Worm (Caenorhabditis elegans): ENCODE measurements around the gene famk-1.

Gene famk-1

DNA sequence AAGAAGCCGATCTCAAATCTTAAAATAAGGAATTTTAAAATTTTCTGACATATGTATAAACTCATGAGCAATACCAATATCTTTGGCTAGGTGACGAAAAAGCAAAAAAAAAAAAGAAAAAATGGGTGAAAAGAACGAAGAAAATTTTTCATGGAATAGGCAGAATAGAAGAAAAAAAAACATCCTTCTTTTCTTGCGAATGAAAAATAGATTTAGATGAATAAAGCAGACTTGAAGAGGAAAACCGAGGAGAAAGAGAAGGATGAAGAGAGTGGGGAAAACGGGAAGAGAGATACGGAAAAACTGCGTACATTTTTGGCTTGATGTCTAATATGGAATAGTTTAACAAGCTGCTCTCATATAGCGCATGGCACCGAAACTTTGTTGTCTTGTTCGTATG, 18.7 kb upstream of the famk-1 start:
- TF ChIP-seq fkh-10 (GFP tag; optimal IDR thresholded peaks at IDR 0.05): peak; percentile 24
- peak; percentile 93 for TF ChIP-seq aha-1 (tag)
- no peak for TF ChIP-seq mxl-3 (GFP tag; optimal IDR thresholded peaks at IDR 0.05)

ce11 chrX:15230394-15230968, 17.4 kb upstream of the famk-1 start, which contains the start of gene H03A11.2:
Gene H03A11.2, minus strand, starts transcription at chrX:15230645.
- TF ChIP-seq aly-2 (tag; optimal IDR thresholded peaks at IDR 0.05): no peak
- no peak for TF ChIP-seq zip-11 (GFP tag; IDR thresholded peaks at IDR 0.05)
- TF ChIP-seq rbr-2 (tag; optimal IDR thresholded peaks at IDR 0.05): no peak
- TF ChIP-seq lin-13 (GFP tag; optimal IDR thresholded peaks at IDR 0.05): no peak
- no peak for TF ChIP-seq ZK337.2 (GFP tag; IDR thresholded peaks at IDR 0.05)
- peak; percentile 48 for TF ChIP-seq aha-1 (tag)
- TF ChIP-seq pqm-1 (tag; optimal IDR thresholded peaks at IDR 0.05): peak; percentile 41
- no peak for TF ChIP-seq lim-7 (GFP tag; IDR thresholded peaks at IDR 0.05)
- TF ChIP-seq cey-2 (tag; optimal IDR thresholded peaks at IDR 0.05; ENCODE audit: borderline replicate concordance, insufficient read depth): no peak
- TF ChIP-seq T20F7.1 (GFP tag; optimal IDR thresholded peaks at IDR 0.05): no peak
- TF ChIP-seq nhr-237 (tag; optimal IDR thresholded peaks at IDR 0.05): no peak
- TF ChIP-seq mdl-1 (tag; optimal IDR thresholded peaks at IDR 0.05): no peak
- no peak for TF ChIP-seq nhr-10 (tag; optimal IDR thresholded peaks at IDR 0.05)
- TF ChIP-seq zfp-3 (GFP tag; conservative IDR thresholded peaks at IDR 0.05): no peak
- TF ChIP-seq fos-1 (tag; optimal IDR thresholded peaks at IDR 0.05): no peak
- TF ChIP-seq D1046.2 (GFP tag; IDR thresholded peaks at IDR 0.05): no peak
- no peak for TF ChIP-seq attf-4 (tag; optimal IDR thresholded peaks at IDR 0.05)
- TF ChIP-seq daf-8 (GFP tag; IDR thresholded peaks at IDR 0.05): no peak
- no peak for TF ChIP-seq nhr-111 (GFP tag; optimal IDR thresholded peaks at IDR 0.05)
- no peak for TF ChIP-seq nhr-76 (tag; optimal IDR thresholded peaks at IDR 0.05)
- no peak for TF ChIP-seq nhr-28 (tag; optimal IDR thresholded peaks at IDR 0.05)
- no peak for TF ChIP-seq ZK546.5 (tag; optimal IDR thresholded peaks at IDR 0.05)
- no peak for TF ChIP-seq skn-1 (tag; optimal IDR thresholded peaks at IDR 0.05)
- TF ChIP-seq pha-4 (GFP tag; IDR thresholded peaks at IDR 0.05): no peak
- TF ChIP-seq pha-4 (tag; optimal IDR thresholded peaks at IDR 0.05): no peak
- 0 out of 2 replicates have a peak, but pooled peaks have one; percentile 32 for TF ChIP-seq tra-1 (GFP tag; IDR thresholded peaks at IDR 0.05)
- no peak for TF ChIP-seq dpl-1 (GFP tag; optimal IDR thresholded peaks at IDR 0.05)
- TF ChIP-seq dve-1 (tag; optimal IDR thresholded peaks at IDR 0.05; ENCODE audit: insufficient read depth): peak; percentile 9
- no peak for TF ChIP-seq nhr-48 (tag; optimal IDR thresholded peaks at IDR 0.05)
- no peak for TF ChIP-seq hif-1 (tag; optimal IDR thresholded peaks at IDR 0.05)
- TF ChIP-seq tag-97 (GFP tag; IDR thresholded peaks at IDR 0.05): no peak
- no peak for TF ChIP-seq F44E2.7 (GFP tag; IDR thresholded peaks at IDR 0.05)
- TF ChIP-seq nhr-42 (GFP tag; IDR thresholded peaks at IDR 0.05): no peak
- no peak for TF ChIP-seq ama-1 (optimal IDR thresholded peaks at IDR 0.05)
- no peak for TF ChIP-seq egl-27 (tag; optimal IDR thresholded peaks at IDR 0.05)
- TF ChIP-seq ceh-44 (GFP tag; IDR thresholded peaks at IDR 0.05): no peak
- no peak for TF ChIP-seq ceh-62 (tag; optimal IDR thresholded peaks at IDR 0.05)
- no peak for TF ChIP-seq saeg-2 (GFP tag; IDR thresholded peaks at IDR 0.05)
- TF ChIP-seq T26A8.4 (GFP tag; IDR thresholded peaks at IDR 0.05): no peak
- TF ChIP-seq ceh-28 (tag; optimal IDR thresholded peaks at IDR 0.05): no peak
- TF ChIP-seq mxl-3 (GFP tag; optimal IDR thresholded peaks at IDR 0.05): no peak
- peak; percentile 48 for TF ChIP-seq dmd-6 (GFP tag; IDR thresholded peaks at IDR 0.05)
- TF ChIP-seq ctbp-1 (GFP tag; IDR thresholded peaks at IDR 0.05): no peak
- TF ChIP-seq ces-1 (GFP tag; optimal IDR thresholded peaks at IDR 0.05): no peak
- no peak for TF ChIP-seq nhr-41 (GFP tag; IDR thresholded peaks at IDR 0.05)
- TF ChIP-seq php-3 (GFP tag; IDR thresholded peaks at IDR 0.05): peak; percentile 56; the same call in 1 of the 2 replicates
- TF ChIP-seq jun-1 (tag; optimal IDR thresholded peaks at IDR 0.05): no peak
- TF ChIP-seq lir-3 (tag; optimal IDR thresholded peaks at IDR 0.05): no peak
- TF ChIP-seq hlh-30 (tag; optimal IDR thresholded peaks at IDR 0.05; ENCODE audit: insufficient read depth): peak; percentile 62
- TF ChIP-seq lin-39 (tag; optimal IDR thresholded peaks at IDR 0.05): no peak
